Worm (Caenorhabditis elegans) whole organism, mixed stage, embryonic: ENCODE data around the gene cky-1.

Experiments used
- ces-1 ChIP-seq: fragments of 150-350 bp; optimal IDR thresholded peaks from 2 replicates; lab custom pipeline; 2014; ENCODE audit warnings: missing biosample characterization, missing genetic modification reagents, missing genetic modification characterization
- elt-1 ChIP-seq: sonication (generic microtip); optimal IDR thresholded peaks from 2 replicates; lab custom pipeline; 2017; ENCODE audit warnings: missing genetic modification characterization, mild to moderate bottlenecking, missing compliant biosample characterization, antibody characterized with exemption, moderate library complexity, borderline replicate concordance; ENCODE audit not compliant: insufficient read depth
- lin-13 ChIP-seq: fragments of 150-350 bp; optimal IDR thresholded peaks from 2 replicates; lab custom pipeline; 2014; ENCODE audit warnings: missing biosample characterization, missing genetic modification characterization
- lsy-2 ChIP-seq: fragments of 150-350 bp; optimal IDR thresholded peaks from 2 replicates; lab custom pipeline; 2014; ENCODE audit warnings: missing biosample characterization, missing genetic modification characterization
- nhr-12 ChIP-seq: fragments of 150-350 bp; optimal IDR thresholded peaks from 2 replicates; lab custom pipeline; 2014; ENCODE audit warnings: missing biosample characterization, missing genetic modification characterization
- nhr-2 ChIP-seq: fragments of 150-350 bp; optimal IDR thresholded peaks from 2 replicates; lab custom pipeline; 2014; ENCODE audit warnings: missing biosample characterization, missing genetic modification characterization
- nhr-76 ChIP-seq: sonication (generic microtip); optimal IDR thresholded peaks from 2 replicates; lab custom pipeline; 2017; ENCODE audit warnings: missing biosample characterization, missing genetic modification characterization
- pha-4 ChIP-seq: fragments of 150-350 bp; optimal IDR thresholded peaks from 2 replicates; lab custom pipeline; 2018; ENCODE audit warnings: missing biosample characterization, missing genetic modification reagents, missing genetic modification characterization
- snpc-4 ChIP-seq: fragments of 150-350 bp; optimal IDR thresholded peaks from 2 replicates; lab custom pipeline; 2014; ENCODE audit warnings: missing biosample characterization, missing genetic modification characterization
- unc-39 ChIP-seq: fragments of 150-350 bp; optimal IDR thresholded peaks from 2 replicates; lab custom pipeline; 2014; ENCODE audit warnings: missing biosample characterization, missing genetic modification characterization
- ztf-11 ChIP-seq: fragments of 150-350 bp; optimal IDR thresholded peaks from 2 replicates; lab custom pipeline; 2014; ENCODE audit warnings: missing biosample characterization, missing genetic modification characterization

DNA sequence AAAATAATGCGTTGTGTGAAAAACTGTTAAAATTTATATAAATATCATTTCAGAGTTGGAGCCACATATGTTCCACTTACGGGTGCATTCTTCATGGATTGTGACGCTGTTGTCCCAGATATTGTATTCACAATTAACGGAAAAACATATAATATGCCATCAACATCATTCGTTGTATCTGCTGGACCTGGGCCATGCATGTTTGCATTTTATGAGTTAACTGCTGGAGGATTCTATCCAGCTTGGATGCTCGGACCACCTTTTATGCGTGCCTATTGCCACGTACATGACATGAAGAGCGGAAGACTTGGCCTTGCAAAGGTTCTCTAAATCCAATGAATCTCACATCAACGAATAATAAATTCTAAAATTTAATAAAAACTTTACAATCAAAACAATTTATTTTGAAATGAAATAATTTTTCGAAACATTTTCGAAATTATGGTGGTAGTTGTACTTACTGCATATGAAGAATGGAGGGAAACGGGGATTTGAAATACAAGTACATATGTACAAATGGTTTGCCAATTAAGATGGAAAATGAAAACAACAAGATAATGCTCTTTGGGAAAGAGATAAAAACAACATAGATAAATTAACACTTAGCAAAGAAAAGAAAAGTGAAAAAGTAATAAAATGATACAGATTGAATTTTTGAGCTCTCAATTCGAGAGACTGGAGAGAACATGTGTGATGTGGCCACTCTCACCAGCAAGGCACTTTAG is 7.4 kb downstream of the cky-1 start:
- TF ChIP-seq ztf-11 (tag; lab: Kevin White, UChicago), result no peak
- no peak for TF ChIP-seq nhr-2
- TF ChIP-seq unc-39 (tag; lab: Kevin White, UChicago), result no peak
- no peak for TF ChIP-seq nhr-76 (tag; lab: Kevin White, UChicago)
- TF ChIP-seq nhr-12 (tag; lab: Kevin White, UChicago), result no peak
- no peak for TF ChIP-seq ces-1 (GFP tag; lab: Kevin White, UChicago)
- no peak for TF ChIP-seq snpc-4
- TF ChIP-seq pha-4 (tag; lab: Kevin White, UChicago), result no peak
- TF ChIP-seq lin-13 (tag; lab: Kevin White, UChicago), result no peak
- no peak for TF ChIP-seq lsy-2 (tag; lab: Kevin White, UChicago)
- TF ChIP-seq elt-1 (tag; lab: Kevin White, UChicago), result no peak
